Worm (Caenorhabditis elegans): ENCODE results near the gene cept-1.

DNA sequence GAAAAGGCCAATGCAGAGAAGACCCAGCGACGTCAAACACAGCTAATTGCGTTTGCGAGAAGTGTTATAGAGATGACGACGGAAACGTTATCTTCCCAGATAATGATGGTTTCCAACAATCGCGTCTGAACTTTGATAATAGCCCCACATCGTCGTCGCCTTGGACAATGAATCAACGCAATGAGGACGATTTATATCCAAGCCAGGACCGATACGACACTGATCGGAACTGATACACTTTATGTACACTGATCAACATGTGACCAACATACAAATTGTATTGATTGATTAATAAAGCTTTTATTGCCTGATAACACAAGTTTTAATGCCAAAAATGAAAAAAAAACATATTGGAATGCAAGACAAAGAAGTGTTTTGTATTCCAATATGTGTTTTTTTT, 31.2 kb downstream of the cept-1 start:
- TF ChIP-seq nhr-28 (tag; optimal IDR thresholded peaks at IDR 0.05) (no peak), dpl-1 (GFP tag; optimal IDR thresholded peaks at IDR 0.05) (no peak)

All from whole organism, L1 larva.